Worm (Caenorhabditis elegans) whole organism, L2 larva: ENCODE data around the gene B0457.6.

Experiments
- R02D3.7 ChIP-seq: fragments of 150-350 bp; optimal IDR thresholded peaks from 2 replicates; lab custom pipeline; 2014; ENCODE audit warnings: missing biosample characterization, missing genetic modification characterization
- aly-2 ChIP-seq: fragments of 150-350 bp; optimal IDR thresholded peaks from 2 replicates; lab custom pipeline; 2014; ENCODE audit warnings: missing biosample characterization, missing genetic modification characterization
- ama-1 ChIP-seq: fragments of 150-350 bp; optimal IDR thresholded peaks from 2 replicates; lab custom pipeline; 2018; ENCODE audit warnings: inconsistent platforms
- blmp-1 ChIP-seq: sonication (generic microtip); optimal IDR thresholded peaks from 2 replicates; lab custom pipeline; 2017; ENCODE audit warnings: missing genetic modification characterization, mild to moderate bottlenecking, missing compliant biosample characterization, antibody characterized with exemption, moderate library complexity; ENCODE audit not compliant: insufficient read depth
- ceh-82 ChIP-seq: fragments of 150-350 bp; optimal IDR thresholded peaks from 2 replicates; lab custom pipeline; 2014; ENCODE audit warnings: missing biosample characterization, missing genetic modification characterization
- lin-39 ChIP-seq: fragments of 150-350 bp; optimal IDR thresholded peaks from 2 replicates; lab custom pipeline; 2014; ENCODE audit warnings: missing biosample characterization, missing genetic modification reagents, missing genetic modification characterization
- lsy-2 ChIP-seq, 2 experiments: fragments of 150-350 bp in 1 of 2; sonication (generic microtip) in 1 of 2; optimal IDR thresholded peaks; 2 replicates each; lab custom pipeline; 2014 to 2017; ENCODE audit warnings: missing biosample characterization in 2 of 2, missing genetic modification characterization in 2 of 2
- mdl-1 ChIP-seq, 2 experiments: fragments of 150-350 bp in 1 of 2; sonication (generic microtip) in 1 of 2; optimal IDR thresholded peaks; 2 replicates each; lab custom pipeline; 2017; ENCODE audit warnings: missing biosample characterization in 2 of 2, missing genetic modification characterization in 2 of 2
- nhr-77 ChIP-seq: fragments of 150-350 bp; optimal IDR thresholded peaks from 2 replicates; lab custom pipeline; 2014; ENCODE audit warnings: missing biosample characterization, missing genetic modification characterization
- skn-1 ChIP-seq: sonication (generic microtip); optimal IDR thresholded peaks from 2 replicates; lab custom pipeline; 2017; ENCODE audit warnings: missing biosample characterization, missing genetic modification characterization
- sma-3 ChIP-seq: sonication (generic microtip); optimal IDR thresholded peaks from 2 replicates; lab custom pipeline; 2016; ENCODE audit warnings: missing genetic modification reagents, missing genetic modification characterization, missing compliant biosample characterization
- snpc-4 ChIP-seq: fragments of 150-350 bp; optimal IDR thresholded peaks from 2 replicates; lab custom pipeline; 2014; ENCODE audit warnings: missing biosample characterization, missing genetic modification characterization
- unc-62 ChIP-seq: fragments of 150-350 bp; optimal IDR thresholded peaks from 2 replicates; lab custom pipeline; 2014; ENCODE audit warnings: missing biosample characterization, missing genetic modification reagents, missing genetic modification characterization
- zag-1 ChIP-seq: fragments of 150-350 bp; optimal IDR thresholded peaks from 2 replicates; lab custom pipeline; 2014; ENCODE audit warnings: missing biosample characterization, missing genetic modification characterization

- no peak for TF ChIP-seq R02D3.7 (tag; lab: Kevin White, UChicago)
- TF ChIP-seq aly-2: no peak
- no peak for TF ChIP-seq blmp-1
- no peak for TF ChIP-seq nhr-77 (tag; lab: Kevin White, UChicago)
- no peak for TF ChIP-seq sma-3 (GFP tag; lab: Kevin White, UChicago)
- no peak for TF ChIP-seq skn-1 (tag; lab: Kevin White, UChicago)
- no peak for TF ChIP-seq unc-62 (GFP tag; lab: Kevin White, UChicago)
- no peak for TF ChIP-seq mdl-1 (tag; optimal IDR thresholded peaks at IDR 0.05; lab: Kevin White, UChicago)
- no peak for TF ChIP-seq ama-1 (lab: Kevin White, UChicago)
- no peak for TF ChIP-seq lin-39 (tag; lab: Kevin White, UChicago)
- TF ChIP-seq ceh-82: no peak
- TF ChIP-seq snpc-4 (tag; lab: Kevin White, UChicago): no peak
- TF ChIP-seq lsy-2 (tag; optimal IDR thresholded peaks at IDR 0.05; lab: Kevin White, UChicago): no peak
- no peak for TF ChIP-seq zag-1 (tag; lab: Kevin White, UChicago)
Observed at ce11 chrII:8896541-8896940, 25.7 kb upstream of the B0457.6 start, which contains the start of gene lat-1.
